Fruit fly (Drosophila melanogaster): ENCODE results near the gene CG6144.

The CG6144 gene

dm6 chr2L:10506557-10507252 lies 18.2 kb downstream of the CG6144 start, which contains the start of the genes Myo31DF and CG6094 (continued):
- TF ChIP-seq Hr3 (GFP tag; optimal IDR thresholded peaks at IDR 0.05), result no peak
- peak; percentile 24; the same call in 1 of the 3 replicates for TF ChIP-seq vnd (GFP tag; IDR thresholded peaks at IDR 0.05; ENCODE audit: partially characterized antibody)
- TF ChIP-seq hb (GFP tag; IDR thresholded peaks at IDR 0.05; ENCODE audit: partially characterized antibody), result no peak
- TF ChIP-seq peb (GFP tag; IDR thresholded peaks at IDR 0.05), result no peak
- TF ChIP-seq CG17568 (GFP tag; optimal IDR thresholded peaks at IDR 0.05), result no peak
- TF ChIP-seq lilli (GFP tag; optimal IDR thresholded peaks at IDR 0.05), result peak; percentile 51
- TF ChIP-seq sob (GFP tag; IDR thresholded peaks at IDR 0.05), result peak; percentile 46; the same call in 1 of the 2 replicates
- TF ChIP-seq dm (GFP tag; optimal IDR thresholded peaks at IDR 0.05), result peak; percentile 28
- TF ChIP-seq ap (GFP tag; IDR thresholded peaks at IDR 0.05), result no peak
- 0 out of 3 replicates have a peak, but pooled peaks have one; percentile 8 for TF ChIP-seq Optix (GFP tag; IDR thresholded peaks at IDR 0.05)
- peak; percentile 51; the same call in 1 of the 2 replicates for TF ChIP-seq CG32532 (GFP tag; IDR thresholded peaks at IDR 0.05)
- TF ChIP-seq CG30020 (tag; optimal IDR thresholded peaks at IDR 0.05), result peak; percentile 71
- TF ChIP-seq GATAe (GFP tag; conservative IDR thresholded peaks at IDR 0.05), result no peak
- no peak for TF ChIP-seq CG6813 (GFP tag; optimal IDR thresholded peaks at IDR 0.05)
- no peak for TF ChIP-seq h (optimal IDR thresholded peaks at IDR 0.05)
- peak; percentile 15 for TF ChIP-seq Fer3 (tag; optimal IDR thresholded peaks at IDR 0.05)
- TF ChIP-seq CG3847 (GFP tag; IDR thresholded peaks at IDR 0.05), result peak; percentile 59
- TF ChIP-seq Xbp1 (GFP tag; optimal IDR thresholded peaks at IDR 0.05), result peak; percentile 26
- peak; percentile 8 for TF ChIP-seq CG15696 (tag; optimal IDR thresholded peaks at IDR 0.05)
- no peak; the same call in 1 of the 2 replicates for TF ChIP-seq aop (GFP tag; IDR thresholded peaks at IDR 0.05)
- TF ChIP-seq CG17361 (GFP tag; IDR thresholded peaks at IDR 0.05), result 0 out of 3 replicates have a peak, but pooled peaks have one; percentile 31
- TF ChIP-seq Meics (GFP tag; optimal IDR thresholded peaks at IDR 0.05), result no peak
- no peak for TF ChIP-seq CG2202 (tag; optimal IDR thresholded peaks at IDR 0.05)
- peak; percentile 29; the same call in 1 of the 2 replicates for TF ChIP-seq Xrp1 (GFP tag; IDR thresholded peaks at IDR 0.05)
- TF ChIP-seq Lpt (GFP tag; optimal IDR thresholded peaks at IDR 0.05), result no peak
- TF ChIP-seq CG7372 (GFP tag; IDR thresholded peaks at IDR 0.05), result no peak
- peak; percentile 80 for TF ChIP-seq chinmo (GFP tag; IDR thresholded peaks at IDR 0.05; ENCODE audit: partially characterized antibody)
- no peak for TF ChIP-seq Sox100B (GFP tag; optimal IDR thresholded peaks at IDR 0.05)
- TF ChIP-seq ATbp (GFP tag; optimal IDR thresholded peaks at IDR 0.05), result peak; percentile 28
- TF ChIP-seq dysf (GFP tag; IDR thresholded peaks at IDR 0.05), result 0 out of 3 replicates have a peak, but pooled peaks have one; percentile 28
- no peak for TF ChIP-seq CkIIα-i1 (GFP tag; IDR thresholded peaks at IDR 0.05)
- TF ChIP-seq CG13894 (tag; optimal IDR thresholded peaks at IDR 0.05), result peak; percentile 19
- no peak for TF ChIP-seq CG10565 (GFP tag; optimal IDR thresholded peaks at IDR 0.05)
- TF ChIP-seq CG10654 (GFP tag; optimal IDR thresholded peaks at IDR 0.05), result no peak
- TF ChIP-seq CG7839 (tag; optimal IDR thresholded peaks at IDR 0.05), result peak; percentile 8
- 0 out of 2 replicates have a peak, but pooled peaks have one; percentile 29 for TF ChIP-seq Scr (GFP tag; IDR thresholded peaks at IDR 0.05; ENCODE audit: partially characterized antibody)
- no peak for TF ChIP-seq toy (GFP tag; IDR thresholded peaks at IDR 0.05)
- peak; percentile 46; the same call in 1 of the 4 replicates for TF ChIP-seq Gug (GFP tag; IDR thresholded peaks at IDR 0.05)
- no peak for TF ChIP-seq Asciz (GFP tag; optimal IDR thresholded peaks at IDR 0.05)
- TF ChIP-seq CG4854 (GFP tag; optimal IDR thresholded peaks at IDR 0.05), result no peak
- no peak for TF ChIP-seq dan (GFP tag; IDR thresholded peaks at IDR 0.05)
- no peak for TF ChIP-seq CG11560 (tag; IDR thresholded peaks at IDR 0.05)
- no peak for TF ChIP-seq fru (optimal IDR thresholded peaks at IDR 0.05)
- no peak for TF ChIP-seq Atf-2 (GFP tag; optimal IDR thresholded peaks at IDR 0.05)
- peak; percentile 66 for TF ChIP-seq CG11456 (GFP tag; IDR thresholded peaks at IDR 0.05)
- TF ChIP-seq Dll (GFP tag; IDR thresholded peaks at IDR 0.05; ENCODE audit: partially characterized antibody), result no peak
- no peak for TF ChIP-seq Aef1 (GFP tag; IDR thresholded peaks at IDR 0.05)
- TF ChIP-seq mirr (GFP tag; optimal IDR thresholded peaks at IDR 0.05), result peak; percentile 32
- no peak for TF ChIP-seq maf-S (GFP tag; optimal IDR thresholded peaks at IDR 0.05)
- TF ChIP-seq ken (GFP tag; IDR thresholded peaks at IDR 0.05), result peak; percentile 7; the same call in 1 of the 3 replicates

All from whole organism, embryonic.